Fruit fly (Drosophila melanogaster) S2 (cell line): ENCODE data around the gene gny.

Source experiments
- CG8478 ChIP-seq: fragments of >200 bp; optimal IDR thresholded peaks from 2 replicates; lab custom pipeline; 2018
- CTCF ChIP-seq, 2 experiments: fragments of >200 bp; optimal IDR thresholded peaks; 2 replicates each; lab custom pipeline; 2018

DNA sequence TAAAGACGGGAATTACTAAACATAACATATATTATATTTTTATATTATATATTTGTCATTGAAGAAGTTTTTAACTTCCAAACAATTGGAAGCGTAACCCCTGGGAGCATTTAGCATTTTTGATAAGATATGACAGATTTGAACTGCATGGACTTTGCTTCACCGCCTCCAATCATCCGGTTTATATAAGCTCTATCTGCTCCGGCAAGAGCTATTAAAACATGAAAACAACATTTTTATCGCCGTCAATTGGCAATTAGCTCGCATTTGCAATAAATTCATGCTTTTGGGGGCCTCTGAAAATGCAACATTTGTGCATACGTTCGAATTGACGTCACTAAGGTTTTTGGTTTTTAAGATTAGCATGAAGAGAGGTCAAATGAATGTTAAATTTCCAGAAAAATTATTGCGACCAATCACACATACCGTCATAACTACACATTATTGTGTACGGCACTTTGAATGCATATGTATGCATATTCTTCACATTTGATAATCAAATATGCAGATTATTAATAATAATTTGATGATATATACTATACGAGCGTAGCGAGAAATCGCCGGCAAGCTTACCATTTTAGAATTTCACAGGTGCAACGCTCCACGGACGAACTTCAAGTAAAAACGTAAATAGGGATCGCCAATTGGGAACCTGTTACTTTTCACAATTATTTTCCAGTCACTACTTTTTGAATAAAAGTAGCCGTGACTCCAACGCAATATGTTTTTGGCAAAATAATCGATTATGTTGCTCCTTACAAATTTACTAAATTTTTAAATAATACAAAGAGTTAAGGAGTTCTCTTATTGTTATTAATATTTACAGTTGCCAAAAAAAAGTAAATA lies 16.0 kb downstream of the gny start, which contains the start of gene Mdh1:
- TF ChIP-seq CTCF (optimal IDR thresholded peaks at IDR 0.05; lab: Kevin White, UChicago) (no peak), CG8478 (lab: Kevin White, UChicago) (no peak)
